Worm (Caenorhabditis elegans) whole organism, L1 larva: ENCODE data around the gene spp-22.
A peak's percentile ranks its signal among the peaks of the same experiment; 100 is the strongest.

Source experiments
- egl-27 ChIP-seq, 2 experiments: fragments of 150-350 bp in 1 of 2; sonication (generic microtip); optimal IDR thresholded peaks; 3 replicates each; lab custom pipeline; 2017 to 2018; ENCODE audit warnings: missing biosample characterization in 2 of 2, missing genetic modification characterization in 2 of 2, missing genetic modification reagents in 2 of 2
- isw-1 ChIP-seq: fragments of 200-800 bp; sonication (Bioruptor generic); IDR thresholded peaks from 2 replicates; pipeline ENCODE4 v1.3.6; 2022; ENCODE audit warnings: missing genetic modification characterization, missing compliant biosample characterization
- swsn-7 ChIP-seq: sonication (generic microtip); optimal IDR thresholded peaks from 2 replicates; lab custom pipeline; 2016; ENCODE audit warnings: missing genetic modification characterization, missing compliant biosample characterization

ce11 chrX:7232158-7232822 is 20.8 kb downstream of the spp-22 start:
- TF ChIP-seq egl-27 (tag; optimal IDR thresholded peaks at IDR 0.05; lab: Kevin White, UChicago) (no peak), swsn-7 (peak; percentile 37), isw-1 (GFP tag; lab: Robert Waterston, UW) (no peak)
